Worm (Caenorhabditis elegans) whole organism, young adult: Measurements from ENCODE around the gene asps-1.

Experiments used
- C06A6.2 ChIP-seq: fragments of 200-800 bp; sonication (Bioruptor generic); conservative IDR thresholded peaks from 2 replicates; pipeline ENCODE4 v1.3.6; 2022; ENCODE audit warnings: missing genetic modification characterization, missing compliant biosample characterization
- F37B4.10 ChIP-seq: fragments of 200-800 bp; sonication (Bioruptor generic); IDR thresholded peaks from 2 replicates; pipeline ENCODE4 v1.3.6; 2022; ENCODE audit warnings: missing genetic modification characterization, missing compliant biosample characterization
- F57A8.1 ChIP-seq: fragments of 200-800 bp; sonication (Bioruptor generic); optimal IDR thresholded peaks from 2 replicates; lab custom pipeline; 2018; ENCODE audit warnings: mild to moderate bottlenecking, missing genetic modification characterization, moderate library complexity, missing compliant biosample characterization
- K12H6.12 ChIP-seq: fragments of 200-800 bp; sonication (Bioruptor generic); optimal IDR thresholded peaks from 2 replicates; lab custom pipeline; 2018; ENCODE audit warnings: mild to moderate bottlenecking, missing genetic modification characterization, missing compliant biosample characterization
- T07F8.4 ChIP-seq: sonication (generic microtip); optimal IDR thresholded peaks from 2 replicates; lab custom pipeline; 2016; ENCODE audit warnings: mild to moderate bottlenecking, missing genetic modification characterization, moderate library complexity, missing compliant biosample characterization
- Y53G8AR.9 ChIP-seq: fragments of 200-800 bp; sonication (Bioruptor generic); conservative IDR thresholded peaks from 2 replicates; pipeline ENCODE4 v1.3.6; 2022; ENCODE audit warnings: missing genetic modification reagents, missing genetic modification characterization, missing compliant biosample characterization
- Y95B8A.8 ChIP-seq: fragments of 200-800 bp; sonication (Bioruptor generic); IDR thresholded peaks from 2 replicates; pipeline ENCODE4 v1.3.6; 2022; ENCODE audit warnings: missing genetic modification reagents, missing genetic modification characterization, missing compliant biosample characterization
- athp-1 ChIP-seq: sonication (generic microtip); optimal IDR thresholded peaks from 2 replicates; lab custom pipeline; 2017; ENCODE audit warnings: mild to moderate bottlenecking, missing genetic modification characterization, missing compliant biosample characterization
- bed-1 ChIP-seq: fragments of 200-800 bp; sonication (Bioruptor generic); IDR thresholded peaks from 2 replicates; pipeline ENCODE4 v1.3.6; 2022; ENCODE audit warnings: missing genetic modification reagents, missing genetic modification characterization, missing compliant biosample characterization
- cebp-2 ChIP-seq: fragments of 200-800 bp; sonication (Bioruptor generic); IDR thresholded peaks from 2 replicates; pipeline ENCODE4 v1.3.6; 2022; ENCODE audit warnings: missing genetic modification characterization, missing compliant biosample characterization
- ceh-100 ChIP-seq: fragments of 200-800 bp; sonication (Bioruptor generic); IDR thresholded peaks from 2 replicates; pipeline ENCODE4 v1.3.6; 2022; ENCODE audit warnings: missing genetic modification reagents, missing genetic modification characterization, missing compliant biosample characterization
- ceh-91 ChIP-seq: fragments of 200-800 bp; sonication (Bioruptor generic); IDR thresholded peaks from 2 replicates; pipeline ENCODE4 v1.3.6; 2022; ENCODE audit warnings: missing genetic modification reagents, missing genetic modification characterization, missing compliant biosample characterization
- chd-7 ChIP-seq: sonication (generic microtip); optimal IDR thresholded peaks from 2 replicates; lab custom pipeline; 2016; ENCODE audit warnings: mild to moderate bottlenecking, missing genetic modification characterization, moderate library complexity, missing compliant biosample characterization
- efl-1 ChIP-seq: fragments of 150-350 bp; optimal IDR thresholded peaks from 2 replicates; lab custom pipeline; 2014; ENCODE audit warnings: missing biosample characterization, missing genetic modification reagents, missing genetic modification characterization
- egl-18 ChIP-seq: fragments of 200-800 bp; sonication (Bioruptor generic); IDR thresholded peaks from 2 replicates; pipeline ENCODE4 v1.3.6; 2022; ENCODE audit warnings: missing genetic modification reagents, missing genetic modification characterization, missing compliant biosample characterization
- egrh-3 ChIP-seq: fragments of 200-800 bp; sonication (Bioruptor generic); IDR thresholded peaks from 2 replicates; pipeline ENCODE4 v1.3.6; 2022; ENCODE audit warnings: missing genetic modification reagents, missing genetic modification characterization, missing compliant biosample characterization
- ekl-4 ChIP-seq: fragments of 200-800 bp; sonication (Bioruptor generic); IDR thresholded peaks from 2 replicates; pipeline ENCODE4 v1.3.6; 2022; ENCODE audit warnings: missing genetic modification reagents, missing genetic modification characterization, missing compliant biosample characterization
- him-1 ChIP-seq: sonication (generic microtip); optimal IDR thresholded peaks from 2 replicates; lab custom pipeline; 2016; ENCODE audit warnings: missing genotype, missing genetic modification reagents, missing genetic modification characterization, missing compliant biosample characterization
- hlh-12 ChIP-seq: sonication (generic microtip); optimal IDR thresholded peaks from 2 replicates; lab custom pipeline; 2016; ENCODE audit warnings: missing genetic modification characterization, missing compliant biosample characterization
- hsf-1 ChIP-seq: fragments of 200-800 bp; sonication (Bioruptor generic); IDR thresholded peaks from 2 replicates; pipeline ENCODE4 v1.3.6; 2022; ENCODE audit warnings: missing genetic modification reagents, missing genetic modification characterization, missing compliant biosample characterization
- let-526 ChIP-seq: fragments of 200-800 bp; sonication (Bioruptor generic); IDR thresholded peaks from 2 replicates; pipeline ENCODE4 v1.3.6; 2022; ENCODE audit warnings: missing genetic modification reagents, missing genetic modification characterization, missing compliant biosample characterization
- let-607 ChIP-seq, 2 experiments: fragments of 200-800 bp in 1 of 2; sonication (Bioruptor generic) in 1 of 2; sonication (generic microtip) in 1 of 2; optimal IDR thresholded peaks; 2 replicates each; lab custom pipeline; 2016 to 2018; ENCODE audit warnings: mild to moderate bottlenecking in 2 of 2, missing compliant biosample characterization in 2 of 2, missing genetic modification characterization in 2 of 2, moderate library complexity in 2 of 2, missing genotype in 1 of 2
- lin-35 ChIP-seq, 3 experiments: fragments of 150-350 bp in 2 of 3; sonication (generic microtip) in 1 of 3; optimal IDR thresholded peaks; 2 replicates each; lab custom pipeline; 2014 to 2018; ENCODE audit warnings: missing biosample characterization in 3 of 3, missing genetic modification characterization in 3 of 3, missing genetic modification reagents in 3 of 3
- lin-54 ChIP-seq: fragments of 200-800 bp; sonication (Bioruptor generic); optimal IDR thresholded peaks from 2 replicates; lab custom pipeline; 2018; ENCODE audit warnings: mild to moderate bottlenecking, missing genetic modification characterization, missing compliant biosample characterization
- lir-1 ChIP-seq: fragments of 200-800 bp; sonication (Bioruptor generic); conservative IDR thresholded peaks from 2 replicates; pipeline ENCODE4 v1.3.6; 2022; ENCODE audit warnings: missing genetic modification reagents, missing genetic modification characterization, missing compliant biosample characterization
- lsy-27 ChIP-seq: sonication (generic microtip); optimal IDR thresholded peaks from 2 replicates; lab custom pipeline; 2017; ENCODE audit warnings: missing genetic modification characterization, mild to moderate bottlenecking, missing compliant biosample characterization, antibody characterized with exemption, missing genotype, borderline replicate concordance; ENCODE audit not compliant: insufficient read depth
- madf-10 ChIP-seq: sonication (generic microtip); optimal IDR thresholded peaks from 2 replicates; lab custom pipeline; 2016; ENCODE audit warnings: mild to moderate bottlenecking, missing genetic modification characterization, missing compliant biosample characterization
- madf-6 ChIP-seq: fragments of 200-800 bp; sonication (Bioruptor generic); IDR thresholded peaks from 2 replicates; pipeline ENCODE4 v1.3.6; 2022; ENCODE audit warnings: missing genetic modification reagents, missing genetic modification characterization, missing compliant biosample characterization
- mcd-1 ChIP-seq: fragments of 200-800 bp; sonication (Bioruptor generic); IDR thresholded peaks from 2 replicates; pipeline ENCODE4 v1.3.6; 2022; ENCODE audit warnings: missing genetic modification reagents, missing genetic modification characterization, missing compliant biosample characterization
- mxl-1 ChIP-seq: sonication (generic microtip); optimal IDR thresholded peaks from 2 replicates; lab custom pipeline; 2016; ENCODE audit warnings: missing genetic modification characterization, missing compliant biosample characterization
- nfya-2 ChIP-seq: fragments of 200-800 bp; sonication (Bioruptor generic); IDR thresholded peaks from 2 replicates; pipeline ENCODE4 v1.3.6; 2022; ENCODE audit warnings: missing genetic modification reagents, missing genetic modification characterization, missing compliant biosample characterization
- nhr-27 ChIP-seq: fragments of 200-800 bp; sonication (Bioruptor generic); optimal IDR thresholded peaks from 2 replicates; lab custom pipeline; 2018; ENCODE audit warnings: mild to moderate bottlenecking, missing genetic modification characterization, moderate library complexity, missing compliant biosample characterization
- pha-4 ChIP-seq: fragments of 150-350 bp; sonication (generic microtip); optimal IDR thresholded peaks from 2 replicates; lab custom pipeline; 2014; ENCODE audit warnings: missing biosample characterization, missing genetic modification reagents, missing genetic modification characterization
- rec-8 ChIP-seq, 2 experiments: sonication (generic microtip); optimal IDR thresholded peaks; 2 replicates each; lab custom pipeline; 2016; ENCODE audit warnings: mild to moderate bottlenecking in 2 of 2, missing genetic modification characterization in 2 of 2, missing genetic modification reagents in 2 of 2, missing genotype in 2 of 2, missing biosample characterization in 1 of 2, missing compliant biosample characterization in 1 of 2, moderate library complexity in 1 of 2
- snpc-4 ChIP-seq, 5 experiments: fragments of 150-350 bp in 1 of 5; sonication (generic microtip) in 4 of 5; optimal IDR thresholded peaks; 2 replicates each; lab custom pipeline; 2014 to 2018; ENCODE audit warnings: missing genetic modification characterization in 5 of 5, missing biosample characterization in 3 of 5, antibody characterized with exemption in 2 of 5, mild to moderate bottlenecking in 2 of 5, missing compliant biosample characterization in 2 of 5, missing genotype in 2 of 5, moderate library complexity in 2 of 5, missing genetic modification reagents in 1 of 5
- somi-1 ChIP-seq: fragments of 200-800 bp; sonication (Bioruptor generic); optimal IDR thresholded peaks from 2 replicates; lab custom pipeline; 2018; ENCODE audit warnings: mild to moderate bottlenecking, missing genetic modification characterization, missing compliant biosample characterization
- tlf-1 ChIP-seq: fragments of 200-800 bp; sonication (Bioruptor generic); optimal IDR thresholded peaks from 2 replicates; lab custom pipeline; 2018; ENCODE audit warnings: mild to moderate bottlenecking, missing genetic modification characterization, missing compliant biosample characterization
- unc-130 ChIP-seq: sonication (generic microtip); optimal IDR thresholded peaks from 2 replicates; lab custom pipeline; 2016; ENCODE audit warnings: missing genetic modification reagents, missing genetic modification characterization, missing compliant biosample characterization
- zfh-2 ChIP-seq: fragments of 200-800 bp; sonication (Bioruptor generic); conservative IDR thresholded peaks from 2 replicates; pipeline ENCODE4 v1.3.6; 2022; ENCODE audit warnings: missing genetic modification reagents, missing genetic modification characterization, missing compliant biosample characterization
- ztf-6 ChIP-seq: fragments of 200-800 bp; sonication (Bioruptor generic); IDR thresholded peaks from 2 replicates; pipeline ENCODE4 v1.3.6; 2022; ENCODE audit warnings: missing genetic modification reagents, missing genetic modification characterization, missing compliant biosample characterization

Gene asps-1

DNA sequence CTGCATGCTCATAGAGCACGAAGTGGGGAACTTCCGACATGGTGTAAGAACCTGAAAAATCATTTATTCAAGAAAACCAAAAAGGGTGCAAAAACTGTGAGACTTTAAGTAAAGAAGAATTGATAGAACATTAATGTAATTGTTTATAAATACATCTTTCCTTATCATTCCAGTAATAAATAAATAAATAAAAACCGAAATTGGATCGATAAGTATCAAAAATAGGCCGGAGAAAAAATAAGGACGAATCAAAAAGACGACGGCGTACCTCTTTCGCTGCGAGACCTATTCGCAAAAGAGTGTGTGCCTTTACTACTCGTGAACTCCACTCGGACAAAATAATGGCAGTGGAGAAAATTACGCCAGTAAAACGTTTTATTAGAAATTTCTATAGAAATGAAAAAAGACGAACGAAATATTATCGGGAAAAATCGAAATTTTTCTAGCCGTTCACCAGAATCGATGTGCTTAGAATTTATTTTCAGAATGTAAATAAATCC lies 35.8 kb upstream of the asps-1 start, which contains the start of gene nol-56 (continued):
- TF ChIP-seq unc-130 (GFP tag; lab: Kevin White, UChicago) (peak; percentile 49), somi-1 (no peak), rec-8 (tag; optimal IDR thresholded peaks at IDR 0.05; lab: Kevin White, UChicago) (no peak), hsf-1 (GFP tag; lab: Robert Waterston, UW) (no peak), madf-6 (GFP tag; lab: Robert Waterston, UW) (peak; percentile 51; the same call in 1 of the 2 replicates), C06A6.2 (GFP tag; lab: Robert Waterston, UW) (no peak), lin-54 (GFP tag; lab: Kevin White, UChicago) (peak; percentile 72), pha-4 (tag; lab: Kevin White, UChicago) (no peak), athp-1 (tag; lab: Kevin White, UChicago) (peak; percentile 2), ekl-4 (GFP tag; lab: Robert Waterston, UW) (no peak), him-1 (no peak), ceh-91 (GFP tag; lab: Robert Waterston, UW) (no peak), egl-18 (no peak), hlh-12 (tag; lab: Kevin White, UChicago) (no peak), chd-7 (tag; lab: Kevin White, UChicago) (no peak), tlf-1 (GFP tag; lab: Kevin White, UChicago) (peak; percentile 48), let-526 (0 out of 2 replicates have a peak, but pooled peaks have one; percentile 25), Y95B8A.8 (no peak), F37B4.10 (no peak), lsy-27 (no peak), mxl-1 (no peak), ceh-100 (GFP tag; lab: Robert Waterston, UW) (no peak), egrh-3 (GFP tag; lab: Robert Waterston, UW) (no peak), madf-10 (tag; lab: Kevin White, UChicago) (peak; percentile 29), nhr-27 (tag; lab: Kevin White, UChicago) (no peak), Y53G8AR.9 (GFP tag; lab: Robert Waterston, UW) (0 out of 2 replicates have a peak, but pooled peaks have one; percentile 38), nfya-2 (GFP tag; lab: Robert Waterston, UW) (no peak), mcd-1 (GFP tag; lab: Robert Waterston, UW) (peak; percentile 78), cebp-2 (GFP tag; lab: Robert Waterston, UW) (no peak), F57A8.1 (no peak), lir-1 (GFP tag; lab: Robert Waterston, UW) (peak; percentile 33; the same call in 1 of the 2 replicates), K12H6.12 (tag; lab: Kevin White, UChicago) (peak; percentile 24), T07F8.4 (tag; lab: Kevin White, UChicago) (no peak), snpc-4 (GFP tag; optimal IDR thresholded peaks at IDR 0.05; lab: Kevin White, UChicago) (peak; percentile 17), snpc-4 (tag; optimal IDR thresholded peaks at IDR 0.05; lab: Kevin White, UChicago) (peak in 3 of 4 experiments; percentile 41 to 50 (median 48)), let-607 (tag; optimal IDR thresholded peaks at IDR 0.05; lab: Kevin White, UChicago) (peak in 1 of 2 experiments; percentile 60), efl-1 (GFP tag; lab: Kevin White, UChicago) (peak; percentile 49), zfh-2 (no peak), bed-1 (no peak), ztf-6 (GFP tag; lab: Robert Waterston, UW) (no peak), lin-35 (GFP tag; optimal IDR thresholded peaks at IDR 0.05; lab: Kevin White, UChicago) (peak in 1 of 3 experiments; percentile 71)
